Worm (Caenorhabditis elegans) whole organism, L4 larva: ENCODE data around the gene str-111.

Source experiments
- F44E2.7 ChIP-seq: fragments of 200-800 bp; sonication (Bioruptor generic); IDR thresholded peaks from 2 replicates; pipeline ENCODE4 v2.1.2; 2022; ENCODE audit warnings: missing genetic modification characterization, missing compliant biosample characterization
- T20F7.1 ChIP-seq: fragments of 200-800 bp; sonication (Bioruptor generic); optimal IDR thresholded peaks from 2 replicates; lab custom pipeline; 2018; ENCODE audit warnings: mild to moderate bottlenecking, missing genetic modification characterization, missing compliant biosample characterization
- T26A8.4 ChIP-seq: fragments of 200-800 bp; sonication (Bioruptor generic); IDR thresholded peaks from 2 replicates; pipeline ENCODE4 v1.3.6; 2022; ENCODE audit warnings: missing genetic modification characterization, missing compliant biosample characterization
- Y105C5A.15 ChIP-seq: fragments of 200-800 bp; sonication (Bioruptor generic); IDR thresholded peaks from 2 replicates; pipeline ENCODE4 v1.3.6; 2022; ENCODE audit warnings: missing genetic modification characterization, missing compliant biosample characterization
- Y48G9A.11 ChIP-seq: fragments of 200-800 bp; sonication (Bioruptor generic); IDR thresholded peaks from 2 replicates; pipeline ENCODE4 v1.3.6; 2022; ENCODE audit warnings: missing genetic modification reagents, missing genetic modification characterization, missing compliant biosample characterization
- ZK337.2 ChIP-seq: fragments of 200-800 bp; sonication (Bioruptor generic); IDR thresholded peaks from 2 replicates; pipeline ENCODE4 v1.3.6; 2022; ENCODE audit warnings: missing genetic modification reagents, missing genetic modification characterization, missing compliant biosample characterization
- aly-2 ChIP-seq: sonication (generic microtip); optimal IDR thresholded peaks from 2 replicates; lab custom pipeline; 2018; ENCODE audit warnings: missing biosample characterization, missing genetic modification characterization
- ama-1 ChIP-seq: fragments of 150-350 bp; optimal IDR thresholded peaks from 2 replicates; lab custom pipeline; 2014; ENCODE audit warnings: inconsistent platforms, mixed read lengths
- arid-1 ChIP-seq: fragments of 200-800 bp; sonication (Bioruptor generic); conservative IDR thresholded peaks from 2 replicates; pipeline ENCODE4 v1.3.6; 2022; ENCODE audit warnings: missing genetic modification reagents, missing genetic modification characterization, missing compliant biosample characterization
- ceh-32 ChIP-seq: sonication (generic microtip); optimal IDR thresholded peaks from 2 replicates; lab custom pipeline; 2016; ENCODE audit warnings: mild to moderate bottlenecking, missing genetic modification characterization, missing compliant biosample characterization; ENCODE audit not compliant: poor library complexity
- ceh-62 ChIP-seq: sonication (generic microtip); optimal IDR thresholded peaks from 2 replicates; lab custom pipeline; 2017; ENCODE audit warnings: missing biosample characterization, missing genetic modification characterization
- ceh-82 ChIP-seq: sonication (generic microtip); optimal IDR thresholded peaks from 2 replicates; lab custom pipeline; 2017; ENCODE audit warnings: missing biosample characterization, missing genetic modification characterization
- ces-1 ChIP-seq: fragments of 150-350 bp; sonication (generic microtip); optimal IDR thresholded peaks from 4 replicates; lab custom pipeline; 2014; ENCODE audit warnings: missing biosample characterization, missing genetic modification reagents, missing genetic modification characterization
- daf-16 ChIP-seq, 3 experiments: sonication (generic microtip); optimal IDR thresholded peaks; 2 replicates each; lab custom pipeline; 2016 to 2017; ENCODE audit warnings: missing genetic modification characterization in 3 of 3, missing genetic modification reagents in 3 of 3, mild to moderate bottlenecking in 2 of 3, missing compliant biosample characterization in 2 of 3, missing biosample characterization in 1 of 3, moderate library complexity in 1 of 3
- daf-8 ChIP-seq: fragments of 200-800 bp; sonication (Bioruptor generic); IDR thresholded peaks from 2 replicates; pipeline ENCODE4 v1.3.6; 2022; ENCODE audit warnings: missing genetic modification characterization, missing compliant biosample characterization
- dmd-6 ChIP-seq: fragments of 200-800 bp; sonication (Bioruptor generic); IDR thresholded peaks from 2 replicates; pipeline ENCODE4 v1.3.6; 2022; ENCODE audit warnings: missing genetic modification reagents, missing genetic modification characterization, missing compliant biosample characterization
- dmd-9 ChIP-seq: fragments of 200-800 bp; sonication (Bioruptor generic); IDR thresholded peaks from 2 replicates; pipeline ENCODE4 v1.3.6; 2022; ENCODE audit warnings: missing genetic modification reagents, missing genetic modification characterization, missing compliant biosample characterization
- duxl-1 ChIP-seq: sonication (generic microtip); optimal IDR thresholded peaks from 2 replicates; lab custom pipeline; 2016; ENCODE audit warnings: mild to moderate bottlenecking, missing genetic modification characterization, moderate library complexity, missing compliant biosample characterization; ENCODE audit not compliant: poor library complexity
- dve-1 ChIP-seq: sonication (generic microtip); optimal IDR thresholded peaks from 2 replicates; lab custom pipeline; 2017; ENCODE audit warnings: antibody characterized with exemption, mild to moderate bottlenecking, missing genetic modification characterization, missing compliant biosample characterization; ENCODE audit not compliant: insufficient read depth
- egl-27 ChIP-seq: sonication (generic microtip); optimal IDR thresholded peaks from 3 replicates; lab custom pipeline; 2017; ENCODE audit warnings: missing biosample characterization, missing genetic modification reagents, missing genetic modification characterization
- hif-1 ChIP-seq, 2 experiments: sonication (generic microtip); optimal IDR thresholded peaks; 2 replicates each; lab custom pipeline; 2016 to 2017; ENCODE audit warnings: missing compliant biosample characterization in 2 of 2, missing genetic modification characterization in 2 of 2, missing genetic modification reagents in 2 of 2, missing genotype in 2 of 2, mild to moderate bottlenecking in 1 of 2
- jun-1 ChIP-seq: fragments of 150-350 bp; optimal IDR thresholded peaks from 2 replicates; lab custom pipeline; 2014; ENCODE audit warnings: missing biosample characterization, missing genetic modification reagents, missing genetic modification characterization
- lin-1 ChIP-seq: fragments of 200-800 bp; sonication (Bioruptor generic); IDR thresholded peaks from 2 replicates; pipeline ENCODE4 v1.3.6; 2022; ENCODE audit warnings: missing genetic modification reagents, missing genetic modification characterization, missing compliant biosample characterization
- lir-3 ChIP-seq: sonication (generic microtip); optimal IDR thresholded peaks from 2 replicates; lab custom pipeline; 2016; ENCODE audit warnings: mild to moderate bottlenecking, missing genetic modification characterization, missing compliant biosample characterization
- mdl-1 ChIP-seq, 2 experiments: fragments of 150-350 bp in 1 of 2; sonication (generic microtip) in 1 of 2; optimal IDR thresholded peaks; 2 replicates each; lab custom pipeline; 2014 to 2017; ENCODE audit warnings: missing biosample characterization in 2 of 2, missing genetic modification characterization in 2 of 2
- mes-2 ChIP-seq: sonication (generic microtip); optimal IDR thresholded peaks from 2 replicates; lab custom pipeline; 2016; ENCODE audit warnings: missing genotype, mild to moderate bottlenecking, missing genetic modification characterization, missing compliant biosample characterization; ENCODE audit not compliant: poor library complexity, severe bottlenecking
- mxl-2 ChIP-seq: fragments of 200-800 bp; sonication (Bioruptor generic); conservative IDR thresholded peaks from 2 replicates; pipeline ENCODE4 v1.3.6; 2022; ENCODE audit warnings: missing genetic modification reagents, missing genetic modification characterization, missing compliant biosample characterization
- mxl-3 ChIP-seq: fragments of 200-800 bp; sonication (Bioruptor generic); optimal IDR thresholded peaks from 2 replicates; lab custom pipeline; 2018; ENCODE audit warnings: mild to moderate bottlenecking, missing genetic modification characterization, missing compliant biosample characterization
- nhr-11 ChIP-seq: fragments of 150-350 bp; optimal IDR thresholded peaks from 2 replicates; lab custom pipeline; 2014; ENCODE audit warnings: missing biosample characterization, missing genetic modification characterization
- nhr-111 ChIP-seq: fragments of 200-800 bp; sonication (Bioruptor generic); optimal IDR thresholded peaks from 2 replicates; lab custom pipeline; 2018; ENCODE audit warnings: mild to moderate bottlenecking, missing genetic modification characterization, missing compliant biosample characterization
- nhr-28 ChIP-seq: fragments of 150-350 bp; optimal IDR thresholded peaks from 2 replicates; lab custom pipeline; 2014; ENCODE audit warnings: missing biosample characterization, missing genetic modification characterization
- nhr-41 ChIP-seq: fragments of 200-800 bp; sonication (Bioruptor generic); IDR thresholded peaks from 2 replicates; pipeline ENCODE4 v1.3.6; 2022; ENCODE audit warnings: missing genetic modification reagents, missing genetic modification characterization, missing compliant biosample characterization
- nhr-48 ChIP-seq: sonication (generic microtip); optimal IDR thresholded peaks from 2 replicates; lab custom pipeline; 2016; ENCODE audit warnings: mild to moderate bottlenecking, missing genetic modification characterization, missing compliant biosample characterization
- pha-4 ChIP-seq, 2 experiments: fragments of 150-350 bp in 1 of 2; fragments of 200-800 bp in 1 of 2; sonication (Bioruptor generic) in 1 of 2; IDR thresholded peaks in 1 of 2; optimal IDR thresholded peaks in 1 of 2; 2 replicates each; pipeline versions ENCODE4 v1.3.6 to Lab custom; 2014 to 2022; ENCODE audit warnings: missing genetic modification characterization in 2 of 2, missing genetic modification reagents in 2 of 2, missing biosample characterization in 1 of 2, missing compliant biosample characterization in 1 of 2
- php-3 ChIP-seq: fragments of 200-800 bp; sonication (Bioruptor generic); IDR thresholded peaks from 2 replicates; pipeline ENCODE4 v1.3.6; 2022; ENCODE audit warnings: missing genetic modification reagents, missing genetic modification characterization, missing compliant biosample characterization
- pqm-1 ChIP-seq: sonication (generic microtip); optimal IDR thresholded peaks from 2 replicates; lab custom pipeline; 2017; ENCODE audit warnings: missing biosample characterization, missing genetic modification characterization
- spr-1 ChIP-seq: sonication (generic microtip); optimal IDR thresholded peaks from 2 replicates; lab custom pipeline; 2016; ENCODE audit warnings: mild to moderate bottlenecking, missing genetic modification characterization, missing compliant biosample characterization
- tra-1 ChIP-seq: fragments of 200-800 bp; sonication (Bioruptor generic); IDR thresholded peaks from 2 replicates; pipeline ENCODE4 v1.3.6; 2022; ENCODE audit warnings: missing genetic modification reagents, missing genetic modification characterization, missing compliant biosample characterization
- zfp-2 ChIP-seq: sonication (generic microtip); optimal IDR thresholded peaks from 2 replicates; lab custom pipeline; 2016; ENCODE audit warnings: mild to moderate bottlenecking, missing genetic modification characterization, missing compliant biosample characterization
- zfp-3 ChIP-seq: fragments of 200-800 bp; sonication (Bioruptor generic); conservative IDR thresholded peaks from 2 replicates; pipeline ENCODE4 v1.3.6; 2022; ENCODE audit warnings: missing genetic modification reagents, missing genetic modification characterization, missing compliant biosample characterization
- zip-11 ChIP-seq: fragments of 200-800 bp; sonication (Bioruptor generic); IDR thresholded peaks from 2 replicates; pipeline ENCODE4 v1.3.6; 2022; ENCODE audit warnings: missing genetic modification characterization, missing compliant biosample characterization
- zip-2 ChIP-seq: fragments of 150-350 bp; optimal IDR thresholded peaks from 2 replicates; lab custom pipeline; 2014; ENCODE audit warnings: missing biosample characterization, missing genetic modification characterization
- ztf-11 ChIP-seq: fragments of 150-350 bp; optimal IDR thresholded peaks from 2 replicates; lab custom pipeline; 2014; ENCODE audit warnings: missing biosample characterization, missing genetic modification characterization

str-111 gene

ce11 chrV:16129116-16129515 lies 39.8 kb downstream of the str-111 start:
- TF ChIP-seq mxl-2 (GFP tag; lab: Robert Waterston, UW): no peak
- TF ChIP-seq daf-16 (GFP tag; optimal IDR thresholded peaks at IDR 0.05; lab: Kevin White, UChicago): no peak
- peak; percentile 38 for TF ChIP-seq daf-16 (tag; optimal IDR thresholded peaks at IDR 0.05; lab: Kevin White, UChicago)
- no peak for TF ChIP-seq zip-2 (tag; lab: Kevin White, UChicago)
- peak; percentile 78 for TF ChIP-seq pqm-1 (tag; lab: Kevin White, UChicago)
- no peak for TF ChIP-seq Y48G9A.11 (GFP tag; lab: Robert Waterston, UW)
- peak; percentile 38 for TF ChIP-seq dve-1 (tag; lab: Kevin White, UChicago)
- no peak for TF ChIP-seq egl-27 (tag; lab: Kevin White, UChicago)

ce11 chrV:16127401-16127800 lies 41.5 kb downstream of the str-111 start, which contains the start of gene fbxa-143:
Gene fbxa-143, minus strand, starts transcription at chrV:16127501.
- TF ChIP-seq nhr-28 (tag; lab: Kevin White, UChicago): peak; percentile 48
- no peak for TF ChIP-seq lin-1 (GFP tag; lab: Robert Waterston, UW)
- TF ChIP-seq, all 104 proteins: peak for 1

- no peak for TF ChIP-seq ztf-11
- TF ChIP-seq zip-2 (tag; lab: Kevin White, UChicago): no peak
- no peak for TF ChIP-seq mxl-3
- no peak for TF ChIP-seq nhr-111
- no peak for TF ChIP-seq dmd-9 (GFP tag; lab: Robert Waterston, UW)
- no peak for TF ChIP-seq T26A8.4 (GFP tag; lab: Robert Waterston, UW)
- no peak for TF ChIP-seq ceh-82
- no peak for TF ChIP-seq nhr-48 (tag; lab: Kevin White, UChicago)
- no peak for TF ChIP-seq tra-1 (GFP tag; lab: Robert Waterston, UW)
- TF ChIP-seq, all 104 proteins: peak for 0
Observed at ce11 chrV:16124739-16125138, 44.2 kb downstream of the str-111 start, which contains the start of gene nhr-111. Gene nhr-111, minus strand, starts transcription at chrV:16124839.

- peak; percentile 12; the same call in 1 of the 2 replicates for TF ChIP-seq dmd-6 (GFP tag; lab: Robert Waterston, UW)
- no peak for TF ChIP-seq ces-1 (GFP tag; lab: Kevin White, UChicago)
- no peak for TF ChIP-seq nhr-111
- no peak for TF ChIP-seq F44E2.7
- TF ChIP-seq nhr-41: no peak
- no peak for TF ChIP-seq lir-3 (tag; lab: Kevin White, UChicago)
- no peak for TF ChIP-seq hif-1 (tag; optimal IDR thresholded peaks at IDR 0.05; lab: Kevin White, UChicago)
- TF ChIP-seq zfp-3 (GFP tag; lab: Robert Waterston, UW): no peak
- no peak for TF ChIP-seq ZK337.2
- TF ChIP-seq zfp-2 (tag; lab: Kevin White, UChicago): no peak
- TF ChIP-seq jun-1 (tag; lab: Kevin White, UChicago): no peak
- TF ChIP-seq aly-2 (tag; lab: Kevin White, UChicago): no peak
- no peak for TF ChIP-seq php-3 (GFP tag; lab: Robert Waterston, UW)
- peak; percentile 32 for TF ChIP-seq dve-1 (tag; lab: Kevin White, UChicago)
- TF ChIP-seq ceh-62 (tag; lab: Kevin White, UChicago): no peak
- no peak for TF ChIP-seq zip-11 (GFP tag; lab: Robert Waterston, UW)
- no peak for TF ChIP-seq daf-16 (GFP tag; optimal IDR thresholded peaks at IDR 0.05; lab: Kevin White, UChicago)
- peak; percentile 29 for TF ChIP-seq daf-16 (tag; optimal IDR thresholded peaks at IDR 0.05; lab: Kevin White, UChicago)
- peak; percentile 1 for TF ChIP-seq pqm-1 (tag; lab: Kevin White, UChicago)
- TF ChIP-seq daf-8 (GFP tag; lab: Robert Waterston, UW): no peak
- no peak for TF ChIP-seq arid-1 (GFP tag; lab: Robert Waterston, UW)
- TF ChIP-seq spr-1 (tag; lab: Kevin White, UChicago): no peak
- TF ChIP-seq pha-4 (GFP tag; IDR thresholded peaks at IDR 0.05; lab: Robert Waterston, UW): no peak
- TF ChIP-seq pha-4 (tag; optimal IDR thresholded peaks at IDR 0.05; lab: Kevin White, UChicago): peak; percentile 7
- TF ChIP-seq ama-1 (lab: Kevin White, UChicago): no peak
- no peak for TF ChIP-seq zip-2 (tag; lab: Kevin White, UChicago)
- no peak for TF ChIP-seq T20F7.1
- TF ChIP-seq ceh-32: no peak
- TF ChIP-seq nhr-11 (tag; lab: Kevin White, UChicago): no peak
- no peak for TF ChIP-seq duxl-1 (tag; lab: Kevin White, UChicago)
- no peak for TF ChIP-seq mdl-1 (tag; optimal IDR thresholded peaks at IDR 0.05; lab: Kevin White, UChicago)
- TF ChIP-seq nhr-28 (tag; lab: Kevin White, UChicago): peak; percentile 60
- no peak for TF ChIP-seq mes-2 (tag; lab: Kevin White, UChicago)
- no peak for TF ChIP-seq Y105C5A.15 (GFP tag; lab: Robert Waterston, UW)
Observed at ce11 chrV:16121451-16121850, 47.5 kb downstream of the str-111 start.
